Worm (Caenorhabditis elegans) whole organism, midembryonic: ENCODE results near the gene ZK250.2.

Source experiments
- cog-1 ChIP-seq: sonication (generic microtip); optimal IDR thresholded peaks from 2 replicates; lab custom pipeline; 2016; ENCODE audit warnings: missing genetic modification characterization, missing compliant biosample characterization
- klf-2 ChIP-seq: fragments of 200-800 bp; sonication (Bioruptor generic); conservative IDR thresholded peaks from 2 replicates; pipeline ENCODE4 v1.3.6; 2022; ENCODE audit warnings: missing genetic modification reagents, missing genetic modification characterization, missing compliant biosample characterization
- tab-1 ChIP-seq: fragments of 200-800 bp; sonication (Bioruptor generic); IDR thresholded peaks from 2 replicates; pipeline ENCODE4 v1.3.6; 2022; ENCODE audit warnings: missing genetic modification characterization, missing compliant biosample characterization

DNA sequence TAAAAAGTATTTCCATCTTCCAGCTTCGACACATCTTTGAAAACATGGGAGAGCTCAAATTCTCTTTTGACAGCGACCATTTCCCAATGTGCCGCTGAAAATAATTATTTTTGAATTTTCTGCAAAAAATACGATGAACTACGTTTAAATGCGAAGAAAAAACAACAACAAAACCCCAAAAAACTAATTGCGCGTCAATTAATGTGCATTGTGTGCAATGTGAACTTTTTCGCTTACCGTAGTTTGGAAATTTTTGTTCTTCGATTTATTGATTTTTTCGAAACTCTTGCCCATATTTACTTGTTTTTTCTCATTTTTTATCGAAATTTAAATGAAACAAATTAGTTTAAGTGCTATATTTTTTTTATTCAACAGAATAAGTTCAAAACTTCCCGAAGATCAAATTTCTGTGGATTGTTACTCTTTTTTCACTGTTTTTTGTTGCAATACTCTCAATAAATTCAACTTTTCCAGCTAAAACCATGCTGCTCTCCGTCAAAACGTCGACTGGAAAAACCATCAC, 25.8 kb upstream of the ZK250.2 start, which contains the start of the genes bath-2 and F52C6.4:
- TF ChIP-seq klf-2 (no peak), tab-1 (GFP tag; lab: Robert Waterston, UW) (no peak), cog-1 (tag; lab: Kevin White, UChicago) (no peak)
